Worm (Caenorhabditis elegans): ENCODE data around the gene srlf-5.

DNA sequence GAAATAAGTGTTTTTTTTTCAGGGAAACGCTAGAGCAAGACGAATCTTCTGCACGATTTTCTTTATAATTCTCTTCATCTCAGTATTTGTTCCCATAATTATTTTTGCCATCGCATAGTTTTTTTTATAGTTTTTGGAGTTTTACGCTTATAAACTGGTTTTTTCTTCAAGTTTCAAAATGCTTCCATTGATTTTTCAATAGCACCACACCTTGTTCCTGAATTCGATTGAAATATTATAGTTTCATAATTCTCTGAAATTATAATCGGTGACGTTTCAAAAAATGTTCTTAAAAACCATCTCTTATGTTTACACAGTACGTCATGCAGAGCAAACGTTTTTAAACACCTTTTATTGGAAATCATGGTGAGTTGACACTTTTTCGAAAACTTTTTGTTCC, 33.4 kb downstream of the srlf-5 start, which contains the start of gene K08D8.12:
- no peak for TF ChIP-seq attf-6 (GFP tag; IDR thresholded peaks at IDR 0.05)
- no peak for TF ChIP-seq Y53G8AR.9 (GFP tag; conservative IDR thresholded peaks at IDR 0.05)
- no peak for TF ChIP-seq mel-28 (tag; optimal IDR thresholded peaks at IDR 0.05; ENCODE audit: borderline replicate concordance)
- TF ChIP-seq ztf-25 (GFP tag; IDR thresholded peaks at IDR 0.05) = no peak
- no peak for TF ChIP-seq B0336.3 (GFP tag; IDR thresholded peaks at IDR 0.05)
- no peak for TF ChIP-seq nhr-27 (tag; optimal IDR thresholded peaks at IDR 0.05)
- no peak for TF ChIP-seq him-1 (tag; optimal IDR thresholded peaks at IDR 0.05)
- no peak for TF ChIP-seq ama-1 (optimal IDR thresholded peaks at IDR 0.05)
- TF ChIP-seq ama-1 (GFP tag; optimal IDR thresholded peaks at IDR 0.05) = no peak
- TF ChIP-seq snpc-4 (GFP tag; optimal IDR thresholded peaks at IDR 0.05) = no peak
- no peak for TF ChIP-seq snpc-4 (tag; optimal IDR thresholded peaks at IDR 0.05)
- no peak for TF ChIP-seq B0261.1 (tag; optimal IDR thresholded peaks at IDR 0.05)

Measured in whole organism, young adult.